Fruit fly (Drosophila melanogaster) whole organism, embryonic: ENCODE data around the gene Rbf2.

Experiments
- Adf1 ChIP-seq: fragments of 200-800 bp; sonication (Bioruptor generic); IDR thresholded peaks from 2 replicates; pipeline ENCODE4 v1.3.6; 2022; ENCODE audit warnings: missing biosample characterization, missing genetic modification characterization
- BtbVII ChIP-seq: fragments of 200-800 bp; sonication (Bioruptor generic); optimal IDR thresholded peaks from 3 replicates; lab custom pipeline; 2017; ENCODE audit warnings: missing biosample characterization, mild to moderate bottlenecking, missing genetic modification characterization
- CG1024 ChIP-seq: fragments of 200-800 bp; sonication (Bioruptor generic); IDR thresholded peaks from 2 replicates; pipeline ENCODE4 v1.3.6; 2022; ENCODE audit warnings: missing biosample characterization, missing genetic modification characterization
- CG12219 ChIP-seq: fragments of 200-800 bp; sonication (Bioruptor generic); optimal IDR thresholded peaks from 3 replicates; lab custom pipeline; 2018; ENCODE audit warnings: missing biosample characterization, mild to moderate bottlenecking, missing genetic modification characterization
- CG12299 ChIP-seq: fragments of 200-800 bp; sonication (Bioruptor generic); optimal IDR thresholded peaks from 2 replicates; lab custom pipeline; 2018; ENCODE audit warnings: missing biosample characterization, mild to moderate bottlenecking, missing genetic modification characterization
- CG13296 ChIP-seq: fragments of 200-800 bp; sonication (Bioruptor generic); optimal IDR thresholded peaks from 3 replicates; lab custom pipeline; 2018; ENCODE audit warnings: missing biosample characterization, mild to moderate bottlenecking, missing genetic modification characterization
- CG13775 ChIP-seq: fragments of 200-800 bp; sonication (Bioruptor generic); optimal IDR thresholded peaks from 3 replicates; lab custom pipeline; 2017; ENCODE audit warnings: missing biosample characterization, mild to moderate bottlenecking, missing genetic modification characterization
- CG14667 ChIP-seq: fragments of 200-800 bp; sonication (Bioruptor generic); IDR thresholded peaks from 2 replicates; pipeline ENCODE4 v1.3.6; 2022; ENCODE audit warnings: missing biosample characterization, missing genetic modification characterization
- CG14710 ChIP-seq: fragments of 200-800 bp; sonication (Bioruptor generic); optimal IDR thresholded peaks from 3 replicates; lab custom pipeline; 2019; ENCODE audit warnings: missing biosample characterization, mild to moderate bottlenecking, missing genetic modification characterization, moderate library complexity
- CG15073 ChIP-seq: fragments of 200-800 bp; sonication (Bioruptor generic); optimal IDR thresholded peaks from 2 replicates; lab custom pipeline; 2016; ENCODE audit warnings: missing biosample characterization, missing genetic modification characterization
- CG1647 ChIP-seq: fragments of 200-800 bp; sonication (Bioruptor generic); optimal IDR thresholded peaks from 3 replicates; lab custom pipeline; 2016; ENCODE audit warnings: missing biosample characterization, missing genetic modification characterization
- CG17359 ChIP-seq: fragments of 200-800 bp; sonication (Bioruptor generic); optimal IDR thresholded peaks from 3 replicates; lab custom pipeline; 2018; ENCODE audit warnings: missing biosample characterization, mild to moderate bottlenecking, missing genetic modification characterization, moderate library complexity
- CG18476 ChIP-seq: fragments of 200-800 bp; sonication (Bioruptor generic); optimal IDR thresholded peaks from 2 replicates; lab custom pipeline; 2016; ENCODE audit warnings: missing biosample characterization, mild to moderate bottlenecking, missing genetic modification characterization
- CG32772 ChIP-seq: fragments of 200-800 bp; sonication (Bioruptor generic); IDR thresholded peaks from 2 replicates; pipeline ENCODE4 v1.3.6; 2022; ENCODE audit warnings: missing biosample characterization, missing genetic modification characterization
- CG34224 ChIP-seq: fragments of 200-800 bp; sonication (Bioruptor generic); IDR thresholded peaks from 3 replicates; pipeline ENCODE4 v1.3.6; 2022; ENCODE audit warnings: missing biosample characterization, missing genetic modification characterization; ENCODE audit not compliant: partially characterized antibody
- CG4404 ChIP-seq: fragments of 200-800 bp; sonication (Bioruptor generic); IDR thresholded peaks from 2 replicates; pipeline ENCODE4 v1.3.6; 2022; ENCODE audit warnings: missing biosample characterization, missing genetic modification characterization
- CG6689 ChIP-seq: fragments of 200-800 bp; sonication (Bioruptor generic); IDR thresholded peaks from 2 replicates; pipeline ENCODE4 v1.3.6; 2022; ENCODE audit warnings: missing biosample characterization, missing genetic modification characterization
- CG9215 ChIP-seq: fragments of 200-800 bp; sonication (Bioruptor generic); IDR thresholded peaks from 2 replicates; pipeline ENCODE4 v1.3.6; 2022; ENCODE audit warnings: missing biosample characterization, missing genetic modification characterization
- Deaf1 ChIP-seq: fragments of 200-800 bp; optimal IDR thresholded peaks from 3 replicates; lab custom pipeline; 2019; ENCODE audit warnings: missing biosample characterization, mild to moderate bottlenecking, missing genetic modification characterization, moderate library complexity
- Dip3 ChIP-seq: fragments of 200-800 bp; sonication (Bioruptor generic); optimal IDR thresholded peaks from 3 replicates; lab custom pipeline; 2016; ENCODE audit warnings: missing biosample characterization, missing genetic modification characterization
- E2f2 ChIP-seq: fragments of 200-800 bp; sonication (Bioruptor generic); IDR thresholded peaks from 2 replicates; pipeline ENCODE4 v1.3.6; 2022; ENCODE audit warnings: missing biosample characterization, missing genetic modification characterization
- Elba2 ChIP-seq: fragments of 200-800 bp; sonication (Bioruptor generic); optimal IDR thresholded peaks from 3 replicates; lab custom pipeline; 2016; ENCODE audit warnings: missing biosample characterization, missing genetic modification characterization
- HLH54F ChIP-seq: fragments of 200-800 bp; sonication (Bioruptor generic); optimal IDR thresholded peaks from 3 replicates; lab custom pipeline; 2016; ENCODE audit warnings: missing biosample characterization, missing genetic modification characterization
- Hand ChIP-seq: fragments of 200-800 bp; sonication (Bioruptor generic); optimal IDR thresholded peaks from 2 replicates; lab custom pipeline; 2017; ENCODE audit warnings: mild to moderate bottlenecking, missing biosample characterization, missing genetic modification reagents, missing genetic modification characterization
- Hmr ChIP-seq: fragments of 200-800 bp; sonication (Bioruptor generic); optimal IDR thresholded peaks from 3 replicates; lab custom pipeline; 2017; ENCODE audit warnings: mild to moderate bottlenecking, missing biosample characterization, missing genetic modification reagents, missing genetic modification characterization
- Lpt ChIP-seq: fragments of >200 bp; optimal IDR thresholded peaks from 2 replicates; lab custom pipeline; 2018; ENCODE audit warnings: missing biosample characterization, missing genetic modification characterization
- Max ChIP-seq: fragments of 200-800 bp; sonication (Bioruptor generic); optimal IDR thresholded peaks from 2 replicates; lab custom pipeline; 2016; ENCODE audit warnings: missing biosample characterization, mild to moderate bottlenecking, missing genetic modification characterization
- NC2α ChIP-seq: fragments of 200-800 bp; sonication (Bioruptor generic); optimal IDR thresholded peaks from 2 replicates; lab custom pipeline; 2016; ENCODE audit warnings: missing biosample characterization, missing genetic modification characterization
- Optix ChIP-seq: fragments of 200-800 bp; sonication (Bioruptor generic); IDR thresholded peaks from 3 replicates; pipeline ENCODE4 v1.3.6; 2022; ENCODE audit warnings: missing biosample characterization, missing genetic modification characterization
- Sox100B ChIP-seq: fragments of 200-800 bp; sonication (Bioruptor generic); optimal IDR thresholded peaks from 3 replicates; lab custom pipeline; 2018; ENCODE audit warnings: missing biosample characterization, mild to moderate bottlenecking, missing genetic modification characterization
- Taf1 ChIP-seq: fragments of 200-800 bp; sonication (Bioruptor generic); IDR thresholded peaks from 2 replicates; pipeline ENCODE4 v1.3.6; 2022; ENCODE audit warnings: missing biosample characterization, missing genetic modification characterization
- YL-1 ChIP-seq: fragments of 200-800 bp; sonication (Bioruptor generic); optimal IDR thresholded peaks from 3 replicates; lab custom pipeline; 2017; ENCODE audit warnings: missing biosample characterization, mild to moderate bottlenecking, missing genetic modification characterization
- abd-A ChIP-seq: fragments of 200-800 bp; sonication (Bioruptor generic); optimal IDR thresholded peaks from 3 replicates; lab custom pipeline; 2019; ENCODE audit warnings: missing biosample characterization, mild to moderate bottlenecking, missing genetic modification characterization, moderate library complexity
- ase ChIP-seq: fragments of 200-800 bp; sonication (Bioruptor generic); IDR thresholded peaks from 3 replicates; pipeline ENCODE4 v1.3.6; 2022; ENCODE audit warnings: missing biosample characterization, missing genetic modification characterization
- ato ChIP-seq: fragments of 200-800 bp; sonication (Bioruptor generic); IDR thresholded peaks from 2 replicates; pipeline ENCODE4 v1.3.6; 2022; ENCODE audit warnings: missing biosample characterization, missing genetic modification characterization; ENCODE audit not compliant: partially characterized antibody
- chm ChIP-seq: fragments of 200-800 bp; sonication (Bioruptor generic); IDR thresholded peaks from 2 replicates; pipeline ENCODE4 v1.3.6; 2022; ENCODE audit warnings: missing biosample characterization, missing genetic modification characterization
- chn ChIP-seq: fragments of 200-800 bp; sonication (Bioruptor generic); optimal IDR thresholded peaks from 2 replicates; lab custom pipeline; 2016; ENCODE audit warnings: missing biosample characterization, missing genetic modification characterization
- crp ChIP-seq, 2 experiments: fragments of 200-800 bp; sonication (Bioruptor generic); optimal IDR thresholded peaks; 2 replicates in 1 of 2; 3 replicates in 1 of 2; lab custom pipeline; 2017; ENCODE audit warnings: missing biosample characterization in 2 of 2, missing genetic modification characterization in 2 of 2, mild to moderate bottlenecking in 1 of 2, moderate library complexity in 1 of 2
- dan ChIP-seq: fragments of 200-800 bp; sonication (Bioruptor generic); IDR thresholded peaks from 2 replicates; pipeline ENCODE4 v1.3.6; 2022; ENCODE audit warnings: missing biosample characterization, missing genetic modification characterization
- dmrt99B ChIP-seq: fragments of 200-800 bp; sonication (Bioruptor generic); optimal IDR thresholded peaks from 2 replicates; lab custom pipeline; 2018; ENCODE audit warnings: missing biosample characterization, mild to moderate bottlenecking, missing genetic modification characterization, moderate library complexity
- fd3F ChIP-seq: fragments of 200-800 bp; sonication (Bioruptor generic); optimal IDR thresholded peaks from 2 replicates; lab custom pipeline; 2018; ENCODE audit warnings: missing biosample characterization, mild to moderate bottlenecking, missing genetic modification characterization, moderate library complexity
- grau ChIP-seq: fragments of 200-800 bp; optimal IDR thresholded peaks from 3 replicates; lab custom pipeline; 2019; ENCODE audit warnings: missing biosample characterization, mild to moderate bottlenecking, missing genetic modification characterization, moderate library complexity
- her ChIP-seq: fragments of 200-800 bp; sonication (Bioruptor generic); optimal IDR thresholded peaks from 2 replicates; lab custom pipeline; 2016; ENCODE audit warnings: missing biosample characterization, missing genetic modification characterization
- kah ChIP-seq: fragments of 200-800 bp; sonication (Bioruptor generic); optimal IDR thresholded peaks from 2 replicates; lab custom pipeline; 2018; ENCODE audit warnings: missing biosample characterization, mild to moderate bottlenecking, missing genetic modification characterization
- knrl ChIP-seq: fragments of 200-800 bp; sonication (Bioruptor generic); IDR thresholded peaks from 3 replicates; pipeline ENCODE4 v1.3.6; 2022; ENCODE audit warnings: missing biosample characterization, missing genetic modification characterization; ENCODE audit not compliant: partially characterized antibody
- nerfin-2 ChIP-seq: fragments of 200-800 bp; sonication (Bioruptor generic); IDR thresholded peaks from 2 replicates; pipeline ENCODE4 v1.3.6; 2022; ENCODE audit warnings: missing biosample characterization, missing genetic modification characterization; ENCODE audit not compliant: partially characterized antibody
- pzg ChIP-seq: fragments of 200-800 bp; sonication (Bioruptor generic); optimal IDR thresholded peaks from 3 replicates; lab custom pipeline; 2018; ENCODE audit warnings: missing biosample characterization, mild to moderate bottlenecking, missing genetic modification characterization, moderate library complexity
- sd ChIP-seq: fragments of 200-800 bp; sonication (Bioruptor generic); optimal IDR thresholded peaks from 3 replicates; lab custom pipeline; 2018; ENCODE audit warnings: missing biosample characterization, mild to moderate bottlenecking, missing genetic modification characterization, moderate library complexity
- slou ChIP-seq: fragments of 200-800 bp; sonication (Bioruptor generic); optimal IDR thresholded peaks from 3 replicates; lab custom pipeline; 2016; ENCODE audit warnings: missing biosample characterization, missing genetic modification characterization
- tup ChIP-seq: fragments of 200-800 bp; sonication (Bioruptor generic); optimal IDR thresholded peaks from 2 replicates; lab custom pipeline; 2016; ENCODE audit warnings: missing biosample characterization, mild to moderate bottlenecking, missing genetic modification characterization, moderate library complexity

Rbf2 gene

DNA sequence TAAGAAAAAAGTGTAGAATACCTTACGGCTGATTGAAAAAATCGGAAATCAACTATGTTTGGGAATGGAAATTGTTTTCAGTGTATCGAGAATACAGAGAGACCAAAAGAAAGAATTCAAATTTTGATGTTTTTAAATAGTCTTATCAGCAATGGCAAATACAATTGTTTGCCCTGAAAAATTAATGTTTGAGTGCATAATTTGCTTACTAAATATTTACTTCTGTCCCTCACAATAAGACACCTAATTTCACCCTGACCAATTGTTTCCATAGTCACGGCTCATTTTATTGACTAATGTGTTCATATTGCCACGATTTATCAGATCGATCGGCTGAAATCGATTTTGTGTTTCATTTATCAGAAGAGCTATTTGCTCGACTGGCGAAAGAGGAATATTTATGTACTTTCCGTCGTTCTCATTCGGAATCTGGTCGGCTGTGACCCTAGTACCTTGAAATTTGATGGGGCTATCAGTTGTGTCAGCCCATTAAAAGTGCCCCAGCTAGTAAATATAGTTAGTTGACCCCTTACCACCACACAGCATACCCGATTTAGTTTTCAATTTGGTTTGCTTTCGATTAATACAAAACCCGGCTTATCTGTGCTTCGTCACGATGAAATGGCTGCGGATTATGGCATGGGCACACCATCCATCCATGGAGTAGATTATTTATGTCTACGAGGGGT is 18.4 kb downstream of the Rbf2 start (continued):
- TF ChIP-seq CG18476 (GFP tag; lab: Kevin White, UChicago) (no peak), Dip3 (GFP tag; lab: Kevin White, UChicago) (no peak), Elba2 (no peak), CG1647 (GFP tag; lab: Kevin White, UChicago) (no peak), CG4404 (GFP tag; lab: Robert Waterston, UW) (no peak), dan (GFP tag; lab: Robert Waterston, UW) (no peak), ato (GFP tag; lab: Robert Waterston, UW) (no peak), slou (GFP tag; lab: Kevin White, UChicago) (no peak), Max (GFP tag; lab: Kevin White, UChicago) (peak; percentile 19), CG32772 (GFP tag; lab: Robert Waterston, UW) (no peak), abd-A (tag; lab: Kevin White, UChicago) (no peak), CG14667 (GFP tag; lab: Robert Waterston, UW) (no peak), CG9215 (GFP tag; lab: Robert Waterston, UW) (no peak), CG34224 (GFP tag; lab: Robert Waterston, UW) (no peak), Adf1 (GFP tag; lab: Robert Waterston, UW) (no peak), CG14710 (tag; lab: Kevin White, UChicago) (peak; percentile 65), CG13775 (no peak), Taf1 (GFP tag; lab: Robert Waterston, UW) (no peak), CG1024 (GFP tag; lab: Robert Waterston, UW) (no peak), pzg (GFP tag; lab: Kevin White, UChicago) (no peak), Hand (GFP tag; lab: Kevin White, UChicago) (no peak), fd3F (GFP tag; lab: Kevin White, UChicago) (no peak), chn (GFP tag; lab: Kevin White, UChicago) (no peak), nerfin-2 (no peak), knrl (GFP tag; lab: Robert Waterston, UW) (no peak), sd (tag; lab: Kevin White, UChicago) (no peak), chm (no peak), Lpt (GFP tag; lab: Kevin White, UChicago) (no peak), CG17359 (tag; lab: Kevin White, UChicago) (peak; percentile 67), crp (GFP tag; optimal IDR thresholded peaks at IDR 0.05; lab: Kevin White, UChicago) (no peak), E2f2 (GFP tag; lab: Robert Waterston, UW) (peak; percentile 25; the same call in 1 of the 2 replicates), Optix (GFP tag; lab: Robert Waterston, UW) (no peak), YL-1 (GFP tag; lab: Kevin White, UChicago) (no peak), CG12299 (tag; lab: Kevin White, UChicago) (no peak), BtbVII (GFP tag; lab: Kevin White, UChicago) (peak; percentile 36), CG6689 (GFP tag; lab: Robert Waterston, UW) (no peak), ase (GFP tag; lab: Robert Waterston, UW) (no peak), Deaf1 (tag; lab: Kevin White, UChicago) (peak; percentile 2), CG15073 (GFP tag; lab: Kevin White, UChicago) (no peak), CG13296 (no peak), Sox100B (GFP tag; lab: Kevin White, UChicago) (peak; percentile 47), dmrt99B (tag; lab: Kevin White, UChicago) (peak; percentile 47), NC2α (GFP tag; lab: Kevin White, UChicago) (no peak), her (GFP tag; lab: Kevin White, UChicago) (no peak), grau (tag; lab: Kevin White, UChicago) (peak; percentile 24), Hmr (GFP tag; lab: Kevin White, UChicago) (peak; percentile 21), CG12219 (peak; percentile 19), HLH54F (GFP tag; lab: Kevin White, UChicago) (no peak), tup (GFP tag; lab: Kevin White, UChicago) (no peak), kah (no peak)
